Worm (Caenorhabditis elegans) whole organism, L4/young adult: Measurements from ENCODE around the gene fbxa-63.
"Not testable (repeated sequence)": the region's sequence is repeated elsewhere in the genome, so short reads cannot be mapped to it uniquely, and the experiment has no call there.

Experiments
- W03F9.2 ChIP-seq: fragments of 150-350 bp; optimal IDR thresholded peaks from 2 replicates; lab custom pipeline; 2014; ENCODE audit warnings: missing biosample characterization, missing genetic modification characterization
- dao-5 ChIP-seq: sonication (generic microtip); optimal IDR thresholded peaks from 2 replicates; lab custom pipeline; 2016; ENCODE audit warnings: missing genotype, missing genetic modification characterization, moderate library complexity, missing compliant biosample characterization
- him-1 ChIP-seq: sonication (generic microtip); optimal IDR thresholded peaks from 2 replicates; lab custom pipeline; 2016; ENCODE audit warnings: missing genotype, missing genetic modification reagents, missing genetic modification characterization, missing compliant biosample characterization

- TF ChIP-seq him-1; W03F9.2; dao-5 (tag; lab: Kevin White, UChicago): not testable (repeated sequence)
Measured at ce11 chrIII:1266799-1267198, 23.5 kb downstream of the fbxa-63 start, which contains the start of gene fbxa-151.
